Worm (Caenorhabditis elegans): ENCODE measurements around the gene daf-19.

daf-19 gene

ce11 chrII:10200759-10201158, 31.6 kb upstream of the daf-19 start, which contains the start of gene arv-1 (continued):
- TF ChIP-seq F49E8.2 (tag; optimal IDR thresholded peaks at IDR 0.05; ENCODE audit: insufficient read depth) (no peak), Y79H2A.3 (GFP tag; conservative IDR thresholded peaks at IDR 0.05) (no peak), ZK185.1 (tag; optimal IDR thresholded peaks at IDR 0.05; ENCODE audit: poor library complexity, severe bottlenecking) (peak; percentile 51), K11D2.4 (GFP tag; IDR thresholded peaks at IDR 0.05) (no peak), F23B12.7 (tag; optimal IDR thresholded peaks at IDR 0.05; ENCODE audit: insufficient read depth) (peak; percentile 9), zim-3 (tag; optimal IDR thresholded peaks at IDR 0.05) (no peak), hrde-1 (tag; optimal IDR thresholded peaks at IDR 0.05; ENCODE audit: borderline replicate concordance) (no peak), die-1 (tag; optimal IDR thresholded peaks at IDR 0.05) (no peak), cebp-1 (GFP tag; IDR thresholded peaks at IDR 0.05) (no peak), cebp-1 (tag; optimal IDR thresholded peaks at IDR 0.05) (no peak), ztf-22 (GFP tag; optimal IDR thresholded peaks at IDR 0.05) (no peak), T26A5.8 (tag; optimal IDR thresholded peaks at IDR 0.05) (no peak), nhr-80 (tag; optimal IDR thresholded peaks at IDR 0.05) (peak; percentile 12), lir-1 (GFP tag; conservative IDR thresholded peaks at IDR 0.05) (no peak), him-1 (tag; optimal IDR thresholded peaks at IDR 0.05) (peak; percentile 11), bed-1 (GFP tag; IDR thresholded peaks at IDR 0.05) (no peak), C06A6.2 (GFP tag; conservative IDR thresholded peaks at IDR 0.05) (no peak), gei-17 (GFP tag; optimal IDR thresholded peaks at IDR 0.05) (no peak), F33H1.4 (GFP tag; IDR thresholded peaks at IDR 0.05) (no peak), ztf-18 (tag; optimal IDR thresholded peaks at IDR 0.05) (peak; percentile 17), repo-1 (tag; optimal IDR thresholded peaks at IDR 0.05) (no peak), snpc-4 (GFP tag; optimal IDR thresholded peaks at IDR 0.05) (no peak), snpc-4 (tag; optimal IDR thresholded peaks at IDR 0.05) (peak in 1 of 4 experiments; percentile 6), ceh-27 (GFP tag; optimal IDR thresholded peaks at IDR 0.05) (peak; percentile 49), rec-8 (tag; optimal IDR thresholded peaks at IDR 0.05) (no peak), dpl-1 (GFP tag; optimal IDR thresholded peaks at IDR 0.05) (no peak), B0019.2 (GFP tag; conservative IDR thresholded peaks at IDR 0.05) (peak; percentile 63; the same call in 1 of the 2 replicates), hmg-20 (GFP tag; IDR thresholded peaks at IDR 0.05) (no peak), dox-1 (GFP tag; IDR thresholded peaks at IDR 0.05) (peak; percentile 61; the same call in 1 of the 2 replicates), madf-3 (GFP tag; IDR thresholded peaks at IDR 0.05) (no peak)

- TF ChIP-seq madf-3 (GFP tag; IDR thresholded peaks at IDR 0.05) (0 out of 2 replicates have a peak, but pooled peaks have one; percentile 33), Y79H2A.3 (GFP tag; conservative IDR thresholded peaks at IDR 0.05) (no peak)
Observed at ce11 chrII:10199906-10200305, 30.8 kb upstream of the daf-19 start, which contains the start of gene R05H5.4. R05H5.4 (minus strand) TSS chrII:10200006.

- TF ChIP-seq B0336.3 (GFP tag; IDR thresholded peaks at IDR 0.05) (peak; percentile 38; the same call in 1 of the 2 replicates), ceh-40 (GFP tag; IDR thresholded peaks at IDR 0.05) (no peak)
Observed at ce11 chrII:10198486-10198885, 29.3 kb upstream of the daf-19 start.

- TF ChIP-seq F57A8.1 (GFP tag; optimal IDR thresholded peaks at IDR 0.05) (no peak), tbx-9 (tag; optimal IDR thresholded peaks at IDR 0.05; ENCODE audit: borderline replicate concordance) (no peak), tlf-1 (GFP tag; optimal IDR thresholded peaks at IDR 0.05) (peak; percentile 58), Y56A3A.18 (GFP tag; IDR thresholded peaks at IDR 0.05) (no peak), ztf-3 (GFP tag; optimal IDR thresholded peaks at IDR 0.05) (no peak), ama-1 (optimal IDR thresholded peaks at IDR 0.05) (no peak), ama-1 (GFP tag; optimal IDR thresholded peaks at IDR 0.05) (no peak), Y95B8A.8 (GFP tag; IDR thresholded peaks at IDR 0.05) (peak; percentile 75), rcor-1 (GFP tag; IDR thresholded peaks at IDR 0.05) (no peak; the same call in 1 of the 2 replicates), dpff-1 (tag; optimal IDR thresholded peaks at IDR 0.05) (no peak), attf-5 (GFP tag; optimal IDR thresholded peaks at IDR 0.05) (peak; percentile 76), rpc-1 (optimal IDR thresholded peaks at IDR 0.05) (no peak), rpc-1 (tag; optimal IDR thresholded peaks at IDR 0.05) (no peak), pha-4 (tag; optimal IDR thresholded peaks at IDR 0.05) (no peak)
Observed at ce11 chrII:10197091-10197675, 28.0 kb upstream of the daf-19 start, which contains the start of gene R05H5.3. R05H5.3 (plus strand) TSS chrII:10197625.

Measured in whole organism, young adult.